Worm (Caenorhabditis elegans) whole organism, mixed stage, embryonic: ENCODE measurements around the gene T09F5.10.

Source experiments
- M03D4.4 ChIP-seq: sonication (generic microtip); optimal IDR thresholded peaks from 2 replicates; lab custom pipeline; 2017; ENCODE audit warnings: mild to moderate bottlenecking, missing genetic modification characterization, missing compliant biosample characterization
- bed-3 ChIP-seq: fragments of 200-800 bp; sonication (Bioruptor generic); optimal IDR thresholded peaks from 3 replicates; lab custom pipeline; 2018; ENCODE audit warnings: mild to moderate bottlenecking, missing genetic modification characterization, moderate library complexity, missing compliant biosample characterization
- blmp-1 ChIP-seq: fragments of 150-350 bp; optimal IDR thresholded peaks from 2 replicates; lab custom pipeline; 2014; ENCODE audit warnings: missing biosample characterization, missing genetic modification characterization
- ceh-39 ChIP-seq: fragments of 150-350 bp; optimal IDR thresholded peaks from 2 replicates; lab custom pipeline; 2014; ENCODE audit warnings: missing biosample characterization, missing genetic modification characterization
- ceh-43 ChIP-seq: fragments of 200-800 bp; sonication (Bioruptor generic); optimal IDR thresholded peaks from 2 replicates; lab custom pipeline; 2018; ENCODE audit warnings: mild to moderate bottlenecking, missing genetic modification characterization, moderate library complexity, missing compliant biosample characterization
- ceh-83 ChIP-seq: fragments of 200-800 bp; sonication (Bioruptor generic); optimal IDR thresholded peaks from 2 replicates; lab custom pipeline; 2018; ENCODE audit warnings: mild to moderate bottlenecking, missing genetic modification characterization, missing compliant biosample characterization
- ces-1 ChIP-seq: fragments of 150-350 bp; optimal IDR thresholded peaks from 2 replicates; lab custom pipeline; 2014; ENCODE audit warnings: missing biosample characterization, missing genetic modification reagents, missing genetic modification characterization
- drap-1 ChIP-seq: fragments of 200-800 bp; sonication (Bioruptor generic); optimal IDR thresholded peaks from 3 replicates; lab custom pipeline; 2018; ENCODE audit warnings: mild to moderate bottlenecking, missing genetic modification characterization, missing compliant biosample characterization
- elt-1 ChIP-seq: sonication (generic microtip); optimal IDR thresholded peaks from 2 replicates; lab custom pipeline; 2017; ENCODE audit warnings: missing genetic modification characterization, mild to moderate bottlenecking, missing compliant biosample characterization, antibody characterized with exemption, moderate library complexity, borderline replicate concordance; ENCODE audit not compliant: insufficient read depth
- flh-1 ChIP-seq: fragments of 200-800 bp; sonication (Bioruptor generic); optimal IDR thresholded peaks from 2 replicates; lab custom pipeline; 2018; ENCODE audit warnings: mild to moderate bottlenecking, missing genetic modification characterization, moderate library complexity, missing compliant biosample characterization
- ham-2 ChIP-seq: fragments of 200-800 bp; sonication (Bioruptor generic); optimal IDR thresholded peaks from 2 replicates; lab custom pipeline; 2018; ENCODE audit warnings: mild to moderate bottlenecking, missing genetic modification characterization, missing compliant biosample characterization
- hlh-1 ChIP-seq: fragments of 150-350 bp; optimal IDR thresholded peaks from 2 replicates; lab custom pipeline; 2014; ENCODE audit warnings: missing biosample characterization, missing genetic modification reagents, missing genetic modification characterization
- lin-13 ChIP-seq: fragments of 150-350 bp; optimal IDR thresholded peaks from 2 replicates; lab custom pipeline; 2014; ENCODE audit warnings: missing biosample characterization, missing genetic modification characterization
- lin-32 ChIP-seq: fragments of 200-800 bp; sonication (Bioruptor generic); optimal IDR thresholded peaks from 2 replicates; lab custom pipeline; 2018; ENCODE audit warnings: mild to moderate bottlenecking, missing genetic modification characterization, missing compliant biosample characterization
- mab-5 ChIP-seq: fragments of 150-350 bp; optimal IDR thresholded peaks from 2 replicates; lab custom pipeline; 2014; ENCODE audit warnings: missing biosample characterization, missing genetic modification characterization
- mep-1 ChIP-seq: fragments of 150-350 bp; optimal IDR thresholded peaks from 2 replicates; lab custom pipeline; 2017; ENCODE audit warnings: missing biosample characterization, missing genetic modification reagents, missing genetic modification characterization, inconsistent platforms
- mls-2 ChIP-seq: sonication (generic microtip); optimal IDR thresholded peaks from 2 replicates; lab custom pipeline; 2016; ENCODE audit warnings: mild to moderate bottlenecking, missing genetic modification characterization, moderate library complexity, missing compliant biosample characterization
- nhr-12 ChIP-seq: fragments of 150-350 bp; optimal IDR thresholded peaks from 2 replicates; lab custom pipeline; 2014; ENCODE audit warnings: missing biosample characterization, missing genetic modification characterization
- nhr-2 ChIP-seq: fragments of 150-350 bp; optimal IDR thresholded peaks from 2 replicates; lab custom pipeline; 2014; ENCODE audit warnings: missing biosample characterization, missing genetic modification characterization
- nhr-237 ChIP-seq: fragments of 150-350 bp; optimal IDR thresholded peaks from 2 replicates; lab custom pipeline; 2014; ENCODE audit warnings: missing biosample characterization, missing genetic modification characterization
- nhr-76 ChIP-seq: sonication (generic microtip); optimal IDR thresholded peaks from 2 replicates; lab custom pipeline; 2017; ENCODE audit warnings: missing biosample characterization, missing genetic modification characterization
- pha-4 ChIP-seq: fragments of 150-350 bp; optimal IDR thresholded peaks from 2 replicates; lab custom pipeline; 2018; ENCODE audit warnings: missing biosample characterization, missing genetic modification reagents, missing genetic modification characterization
- sem-2 ChIP-seq: fragments of 200-800 bp; sonication (Bioruptor generic); optimal IDR thresholded peaks from 2 replicates; lab custom pipeline; 2018; ENCODE audit warnings: mild to moderate bottlenecking, missing genetic modification characterization, missing compliant biosample characterization
- snpc-4 ChIP-seq: fragments of 150-350 bp; optimal IDR thresholded peaks from 2 replicates; lab custom pipeline; 2014; ENCODE audit warnings: missing biosample characterization, missing genetic modification characterization
- tbx-8 ChIP-seq: fragments of 200-800 bp; sonication (Bioruptor generic); optimal IDR thresholded peaks from 2 replicates; lab custom pipeline; 2018; ENCODE audit warnings: mild to moderate bottlenecking, missing genetic modification characterization, moderate library complexity, missing compliant biosample characterization
- unc-120 ChIP-seq: sonication (generic microtip); optimal IDR thresholded peaks from 2 replicates; lab custom pipeline; 2017; ENCODE audit warnings: missing genetic modification characterization, missing compliant biosample characterization; ENCODE audit not compliant: poor library complexity, severe bottlenecking
- unc-39 ChIP-seq: fragments of 150-350 bp; optimal IDR thresholded peaks from 2 replicates; lab custom pipeline; 2014; ENCODE audit warnings: missing biosample characterization, missing genetic modification characterization
- unc-62 ChIP-seq: fragments of 150-350 bp; optimal IDR thresholded peaks from 2 replicates; lab custom pipeline; 2014; ENCODE audit warnings: missing biosample characterization, missing genetic modification reagents, missing genetic modification characterization
- zip-8 ChIP-seq: fragments of 150-350 bp; optimal IDR thresholded peaks from 2 replicates; lab custom pipeline; 2014; ENCODE audit warnings: missing biosample characterization, missing genetic modification characterization
- ztf-11 ChIP-seq: fragments of 150-350 bp; optimal IDR thresholded peaks from 2 replicates; lab custom pipeline; 2014; ENCODE audit warnings: missing biosample characterization, missing genetic modification characterization

The T09F5.10 gene

DNA sequence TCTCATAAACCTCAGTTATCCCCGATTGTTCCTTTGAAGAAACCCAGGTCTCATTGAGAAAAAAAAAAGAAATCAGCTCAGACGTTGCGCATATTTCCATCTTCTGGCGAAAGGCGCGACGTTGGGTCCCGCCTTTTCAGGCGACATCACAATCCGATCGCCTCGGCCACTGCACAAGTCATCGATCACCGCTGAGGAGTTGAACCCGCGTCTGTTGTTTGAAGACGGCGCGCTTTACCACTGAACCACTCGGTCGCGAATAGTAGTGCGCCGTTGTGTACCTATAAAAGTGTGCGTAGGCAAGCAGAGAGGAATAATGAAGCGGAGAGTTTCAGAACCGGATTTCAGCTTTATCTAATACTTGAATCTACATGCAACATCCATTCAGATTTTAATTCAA is 11.0 kb downstream of the T09F5.10 start, which contains the start of gene Y75B12B.11 (continued):
- peak; percentile 88 for TF ChIP-seq tbx-8

ce11 chrV:15191971-15192370 is 12.1 kb downstream of the T09F5.10 start:
- TF ChIP-seq lin-13 (tag; lab: Kevin White, UChicago) (no peak), pha-4 (no peak), ceh-39 (tag; lab: Kevin White, UChicago) (no peak), ham-2 (no peak), mep-1 (tag; lab: Kevin White, UChicago) (no peak), mls-2 (tag; lab: Kevin White, UChicago) (no peak), hlh-1 (tag; lab: Kevin White, UChicago) (no peak), lin-32 (GFP tag; lab: Kevin White, UChicago) (no peak), ceh-83 (GFP tag; lab: Kevin White, UChicago) (no peak), nhr-12 (tag; lab: Kevin White, UChicago) (no peak), unc-39 (tag; lab: Kevin White, UChicago) (no peak), elt-1 (tag; lab: Kevin White, UChicago) (no peak), nhr-76 (tag; lab: Kevin White, UChicago) (no peak)

DNA sequence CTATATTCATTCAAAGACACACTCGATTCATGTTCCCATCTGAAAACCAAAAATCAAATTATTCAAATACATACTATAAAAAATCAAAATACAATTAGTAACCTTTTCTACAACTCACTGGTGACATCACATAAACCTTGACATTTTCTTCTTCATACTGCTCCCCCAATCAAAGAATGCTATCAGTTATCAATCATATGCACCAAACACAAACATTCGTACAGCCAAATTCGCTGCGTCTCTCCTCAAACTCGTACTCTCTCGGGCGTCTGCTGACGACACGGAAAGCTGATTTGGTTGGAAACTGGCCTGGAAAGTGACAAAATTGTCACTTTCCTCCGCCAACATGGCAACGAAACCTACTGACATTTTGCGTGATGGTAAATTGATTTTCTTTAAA is 12.5 kb downstream of the T09F5.10 start, which contains the start of gene plc-2:
TSS of gene plc-2 (plus strand) at position 196 of the 400 bp plus-strand sequence.
- TF ChIP-seq sem-2 (GFP tag; lab: Kevin White, UChicago) (no peak), nhr-76 (tag; lab: Kevin White, UChicago) (no peak)

DNA sequence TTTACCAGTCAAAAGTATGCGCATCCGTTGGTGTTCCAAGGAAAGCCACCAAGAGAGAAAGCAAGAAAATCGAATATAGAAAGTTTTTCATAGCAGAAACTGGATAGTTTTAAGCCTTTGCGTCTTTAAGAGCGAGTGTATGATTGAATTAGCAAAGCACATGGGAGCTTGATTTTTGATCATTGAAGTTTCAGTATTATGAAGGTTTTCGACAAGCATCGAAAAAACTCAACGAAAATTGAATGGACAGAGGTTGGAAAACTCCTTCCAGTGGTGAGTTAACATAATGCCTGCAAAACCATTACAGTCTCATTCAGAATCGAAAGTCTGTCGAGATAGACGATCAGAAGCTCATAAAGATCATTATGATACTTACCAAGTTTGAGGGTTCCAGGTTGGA is 14.1 kb downstream of the T09F5.10 start, which contains the start of gene Y75B12B.13:
TSS of gene Y75B12B.13 (minus strand) at position 101 of the 400 bp plus-strand sequence.
- TF ChIP-seq elt-1 (tag; lab: Kevin White, UChicago), result no peak

- TF ChIP-seq sem-2 (GFP tag; lab: Kevin White, UChicago) (no peak), ham-2 (no peak), ces-1 (GFP tag; lab: Kevin White, UChicago) (no peak), ceh-43 (no peak), nhr-76 (tag; lab: Kevin White, UChicago) (no peak), mab-5 (tag; lab: Kevin White, UChicago) (no peak), snpc-4 (tag; lab: Kevin White, UChicago) (no peak), bed-3 (no peak), nhr-237 (tag; lab: Kevin White, UChicago) (no peak), nhr-2 (tag; lab: Kevin White, UChicago) (no peak), flh-1 (no peak), lin-32 (GFP tag; lab: Kevin White, UChicago) (no peak), ztf-11 (no peak), drap-1 (GFP tag; lab: Kevin White, UChicago) (no peak), tbx-8 (no peak), hlh-1 (tag; lab: Kevin White, UChicago) (no peak), mep-1 (tag; lab: Kevin White, UChicago) (no peak), pha-4 (no peak), unc-62 (no peak), zip-8 (tag; lab: Kevin White, UChicago) (no peak)
These were observed 18.1 kb downstream of the T09F5.10 start, which contains the start of gene srw-1 for ce11 chrV:15197955-15198354. Gene srw-1 (plus strand): TSS chrV:15198255.

DNA sequence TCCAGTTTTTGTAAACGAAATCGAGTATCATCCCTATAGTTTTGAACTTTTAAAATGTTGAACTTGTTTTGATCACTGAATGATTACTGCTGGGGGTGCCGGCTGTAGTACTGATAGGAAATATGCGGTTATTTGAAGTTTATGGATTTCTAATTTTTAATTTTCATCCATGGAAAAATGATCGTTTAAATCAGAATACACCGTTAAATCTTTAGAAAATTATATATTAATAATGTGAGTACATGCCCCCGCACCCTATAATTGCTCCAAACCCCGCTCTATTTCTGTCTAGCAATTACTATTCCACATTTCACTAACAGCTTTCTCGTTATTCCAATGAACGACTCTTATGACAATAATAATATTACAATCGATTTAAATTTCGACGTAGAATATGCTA is 19.9 kb downstream of the T09F5.10 start, which contains the start of gene Y75B12B.10:
TSS of gene Y75B12B.10 (plus strand) at position 301 of the 400 bp plus-strand sequence.
- no peak for TF ChIP-seq nhr-76 (tag; lab: Kevin White, UChicago)
- no peak for TF ChIP-seq unc-39 (tag; lab: Kevin White, UChicago)
- no peak for TF ChIP-seq blmp-1
- TF ChIP-seq unc-120 (tag; lab: Kevin White, UChicago), result no peak
- TF ChIP-seq elt-1 (tag; lab: Kevin White, UChicago), result no peak
- TF ChIP-seq M03D4.4 (tag; lab: Kevin White, UChicago), result no peak
- no peak for TF ChIP-seq mep-1 (tag; lab: Kevin White, UChicago)
- TF ChIP-seq lin-13 (tag; lab: Kevin White, UChicago), result no peak
- TF ChIP-seq hlh-1 (tag; lab: Kevin White, UChicago), result no peak
